Worm (Caenorhabditis elegans): ENCODE results near the gene set-5.

DNA sequence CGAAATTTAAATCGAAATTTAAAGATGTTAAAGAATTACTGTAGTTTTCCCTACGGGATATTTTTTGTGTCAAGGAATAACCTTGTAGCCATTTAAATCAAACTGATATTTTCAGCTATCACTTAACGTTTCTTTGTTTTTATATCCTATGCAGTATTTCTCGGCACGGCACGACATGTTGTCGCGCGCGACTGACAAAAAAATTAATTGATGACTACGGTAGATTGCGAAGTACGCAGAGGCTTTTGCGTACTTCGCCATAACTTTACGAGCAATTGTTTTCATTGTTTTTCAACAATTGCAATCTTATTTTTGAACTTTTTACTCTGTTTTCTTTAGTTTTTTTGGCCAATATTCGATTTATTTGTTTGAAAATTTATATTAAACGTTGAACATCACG lies 761 bp upstream of the set-5 start:
- no peak for TF ChIP-seq ceh-34 (tag; optimal IDR thresholded peaks at IDR 0.05)
- TF ChIP-seq elt-2 (tag; optimal IDR thresholded peaks at IDR 0.05), result no peak
- TF ChIP-seq npax-4 (tag; optimal IDR thresholded peaks at IDR 0.05), result no peak
- TF ChIP-seq unc-3 (GFP tag; conservative IDR thresholded peaks at IDR 0.05), result no peak
- no peak for TF ChIP-seq unc-3 (tag; optimal IDR thresholded peaks at IDR 0.05)
- no peak for TF ChIP-seq F13H6.1 (tag; optimal IDR thresholded peaks at IDR 0.05)
- TF ChIP-seq K09A11.1 (tag; optimal IDR thresholded peaks at IDR 0.05; ENCODE audit: insufficient read depth), result no peak
- TF ChIP-seq fkh-10 (GFP tag; optimal IDR thresholded peaks at IDR 0.05), result no peak
- no peak for TF ChIP-seq ets-4 (tag; optimal IDR thresholded peaks at IDR 0.05)
- TF ChIP-seq ceh-19 (GFP tag; optimal IDR thresholded peaks at IDR 0.05), result no peak
- no peak for TF ChIP-seq sox-4 (tag; optimal IDR thresholded peaks at IDR 0.05)
- TF ChIP-seq ceh-22 (tag; optimal IDR thresholded peaks at IDR 0.05), result no peak
- TF ChIP-seq ttx-3 (tag; optimal IDR thresholded peaks at IDR 0.05), result no peak
- no peak for TF ChIP-seq ref-2 (tag; optimal IDR thresholded peaks at IDR 0.05)
